Worm (Caenorhabditis elegans) whole organism, L1 larva: ENCODE data around the gene romo-1.

Experiments
- C34B4.2 ChIP-seq: sonication (generic microtip); optimal IDR thresholded peaks from 2 replicates; lab custom pipeline; 2017; ENCODE audit warnings: mild to moderate bottlenecking, missing genetic modification characterization, missing compliant biosample characterization
- F16B12.6 ChIP-seq: fragments of 150-350 bp; optimal IDR thresholded peaks from 2 replicates; lab custom pipeline; 2014; ENCODE audit warnings: missing biosample characterization, missing genetic modification characterization
- Y116A8C.19 ChIP-seq: sonication (generic microtip); optimal IDR thresholded peaks from 2 replicates; lab custom pipeline; 2016; ENCODE audit warnings: missing compliant biosample characterization, missing genetic modification characterization, borderline replicate concordance
- ceh-8 ChIP-seq: fragments of 200-800 bp; sonication (Bioruptor generic); optimal IDR thresholded peaks from 2 replicates; lab custom pipeline; 2018; ENCODE audit warnings: mild to moderate bottlenecking, missing genetic modification characterization, moderate library complexity, missing compliant biosample characterization
- ceh-82 ChIP-seq, 3 experiments: fragments of 150-350 bp in 1 of 3; sonication (generic microtip) in 2 of 3; optimal IDR thresholded peaks; 2 replicates each; lab custom pipeline; 2014 to 2017; ENCODE audit warnings: missing biosample characterization in 3 of 3, missing genetic modification characterization in 3 of 3
- dpl-1 ChIP-seq, 3 experiments: fragments of 150-350 bp in 2 of 3; sonication (generic microtip) in 1 of 3; optimal IDR thresholded peaks; 2 replicates each; lab custom pipeline; 2014 to 2017; ENCODE audit warnings: missing biosample characterization in 3 of 3, missing genetic modification characterization in 3 of 3, missing genetic modification reagents in 3 of 3
- efl-1 ChIP-seq, 4 experiments: fragments of 150-350 bp; optimal IDR thresholded peaks in 3 of 4; peaks in 1 of 4; 1 replicate in 1 of 4; 2 replicates in 3 of 4; lab custom pipeline; 2014; ENCODE audit warnings: missing biosample characterization in 2 of 4, missing genetic modification characterization in 2 of 4, missing genetic modification reagents in 2 of 4
- elt-2 ChIP-seq: sonication (generic microtip); optimal IDR thresholded peaks from 2 replicates; lab custom pipeline; 2016; ENCODE audit warnings: missing genetic modification characterization, mild to moderate bottlenecking, inconsistent platforms, missing compliant biosample characterization, missing genetic modification reagents
- fkh-8 ChIP-seq: sonication (generic microtip); optimal IDR thresholded peaks from 2 replicates; lab custom pipeline; 2016; ENCODE audit warnings: mild to moderate bottlenecking, missing genetic modification characterization, missing compliant biosample characterization
- fos-1 ChIP-seq: fragments of 150-350 bp; optimal IDR thresholded peaks from 2 replicates; lab custom pipeline; 2014; ENCODE audit warnings: missing biosample characterization, missing genetic modification characterization
- grh-1 ChIP-seq: fragments of 200-800 bp; sonication (Bioruptor generic); IDR thresholded peaks from 2 replicates; pipeline ENCODE4 v1.3.6; 2022; ENCODE audit warnings: missing genetic modification reagents, missing genetic modification characterization, missing compliant biosample characterization
- hpl-2 ChIP-seq: fragments of 150-350 bp; optimal IDR thresholded peaks from 2 replicates; lab custom pipeline; 2014; ENCODE audit warnings: missing biosample characterization, missing genetic modification reagents, missing genetic modification characterization
- irx-1 ChIP-seq: sonication (generic microtip); optimal IDR thresholded peaks from 2 replicates; lab custom pipeline; 2016; ENCODE audit warnings: missing genetic modification characterization, missing compliant biosample characterization
- jun-1 ChIP-seq: fragments of 150-350 bp; optimal IDR thresholded peaks from 2 replicates; lab custom pipeline; 2014; ENCODE audit warnings: missing biosample characterization, missing genetic modification reagents, missing genetic modification characterization
- lin-14 ChIP-seq: fragments of 200-800 bp; sonication (Bioruptor generic); optimal IDR thresholded peaks from 2 replicates; lab custom pipeline; 2018; ENCODE audit warnings: mild to moderate bottlenecking, missing genetic modification characterization, moderate library complexity, missing compliant biosample characterization
- lin-15B ChIP-seq: fragments of 150-350 bp; sonication (generic microtip); optimal IDR thresholded peaks from 3 replicates; lab custom pipeline; 2014; ENCODE audit warnings: missing biosample characterization, missing genetic modification characterization
- lin-35 ChIP-seq, 2 experiments: fragments of 150-350 bp; optimal IDR thresholded peaks; 2 replicates each; lab custom pipeline; 2014; ENCODE audit warnings: missing biosample characterization in 2 of 2, missing genetic modification characterization in 2 of 2, missing genetic modification reagents in 2 of 2
- lin-39 ChIP-seq: fragments of 150-350 bp; optimal IDR thresholded peaks from 2 replicates; lab custom pipeline; 2014; ENCODE audit warnings: missing biosample characterization, missing genetic modification reagents, missing genetic modification characterization
- lir-3 ChIP-seq: sonication (generic microtip); optimal IDR thresholded peaks from 2 replicates; lab custom pipeline; 2016; ENCODE audit warnings: mild to moderate bottlenecking, missing genetic modification characterization, moderate library complexity, missing compliant biosample characterization; ENCODE audit not compliant: poor library complexity
- mab-9 ChIP-seq: fragments of 200-800 bp; sonication (Bioruptor generic); IDR thresholded peaks from 2 replicates; pipeline ENCODE4 v1.3.6; 2022; ENCODE audit warnings: missing genetic modification reagents, missing genetic modification characterization, missing compliant biosample characterization
- mdl-1 ChIP-seq, 2 experiments: fragments of 150-350 bp; optimal IDR thresholded peaks; 2 replicates each; lab custom pipeline; 2014 to 2017; ENCODE audit warnings: missing biosample characterization in 2 of 2, missing genetic modification characterization in 2 of 2, inconsistent platforms in 1 of 2
- mep-1 ChIP-seq: fragments of 150-350 bp; optimal IDR thresholded peaks from 2 replicates; lab custom pipeline; 2014; ENCODE audit warnings: missing biosample characterization, missing genetic modification characterization
- nhr-12 ChIP-seq: sonication (generic microtip); optimal IDR thresholded peaks from 2 replicates; lab custom pipeline; 2017; ENCODE audit warnings: missing biosample characterization, missing genetic modification characterization
- nhr-19 ChIP-seq: fragments of 200-800 bp; sonication (Bioruptor generic); conservative IDR thresholded peaks from 2 replicates; pipeline ENCODE4 v1.3.6; 2022; ENCODE audit warnings: missing genetic modification characterization, missing compliant biosample characterization
- nhr-76 ChIP-seq: sonication (generic microtip); optimal IDR thresholded peaks from 2 replicates; lab custom pipeline; 2017; ENCODE audit warnings: missing biosample characterization, missing genetic modification characterization
- nhr-84 ChIP-seq: sonication (generic microtip); optimal IDR thresholded peaks from 2 replicates; lab custom pipeline; 2017; ENCODE audit warnings: missing biosample characterization, missing genetic modification characterization
- nhr-90 ChIP-seq: sonication (generic microtip); optimal IDR thresholded peaks from 2 replicates; lab custom pipeline; 2016; ENCODE audit warnings: mild to moderate bottlenecking, missing genetic modification characterization, missing compliant biosample characterization; ENCODE audit not compliant: poor library complexity
- pag-3 ChIP-seq: sonication (generic microtip); optimal IDR thresholded peaks from 2 replicates; lab custom pipeline; 2017; ENCODE audit warnings: missing genetic modification characterization, mild to moderate bottlenecking, missing compliant biosample characterization, antibody characterized with exemption, borderline replicate concordance; ENCODE audit not compliant: insufficient read depth
- rnt-1 ChIP-seq: sonication (generic microtip); optimal IDR thresholded peaks from 2 replicates; lab custom pipeline; 2016; ENCODE audit warnings: mild to moderate bottlenecking, missing genetic modification characterization, moderate library complexity, missing compliant biosample characterization
- sup-37 ChIP-seq: fragments of 200-800 bp; sonication (Bioruptor generic); optimal IDR thresholded peaks from 2 replicates; lab custom pipeline; 2018; ENCODE audit warnings: mild to moderate bottlenecking, missing genetic modification characterization, missing compliant biosample characterization
- swsn-7 ChIP-seq: sonication (generic microtip); optimal IDR thresholded peaks from 2 replicates; lab custom pipeline; 2016; ENCODE audit warnings: missing genetic modification characterization, missing compliant biosample characterization
- tlp-1 ChIP-seq: fragments of 150-350 bp; optimal IDR thresholded peaks from 2 replicates; lab custom pipeline; 2014; ENCODE audit warnings: missing biosample characterization, missing genetic modification characterization
- unc-98 ChIP-seq: fragments of 200-800 bp; sonication (Bioruptor generic); IDR thresholded peaks from 2 replicates; pipeline ENCODE4 v1.3.6; 2022; ENCODE audit warnings: missing genetic modification characterization, missing compliant biosample characterization
- xbp-1 ChIP-seq: sonication (generic microtip); optimal IDR thresholded peaks from 2 replicates; lab custom pipeline; 2016; ENCODE audit warnings: missing genetic modification characterization, missing compliant biosample characterization
- zag-1 ChIP-seq: fragments of 150-350 bp; optimal IDR thresholded peaks from 2 replicates; lab custom pipeline; 2014; ENCODE audit warnings: missing biosample characterization, missing genetic modification characterization
- ztf-11 ChIP-seq, 2 experiments: sonication (generic microtip); optimal IDR thresholded peaks; 2 replicates each; lab custom pipeline; 2016 to 2017; ENCODE audit warnings: missing genetic modification characterization in 2 of 2, missing biosample characterization in 1 of 2, missing compliant biosample characterization in 1 of 2
- ztf-4 ChIP-seq: fragments of 150-350 bp; optimal IDR thresholded peaks from 2 replicates; lab custom pipeline; 2014; ENCODE audit warnings: missing biosample characterization, missing genetic modification characterization

The romo-1 gene

DNA sequence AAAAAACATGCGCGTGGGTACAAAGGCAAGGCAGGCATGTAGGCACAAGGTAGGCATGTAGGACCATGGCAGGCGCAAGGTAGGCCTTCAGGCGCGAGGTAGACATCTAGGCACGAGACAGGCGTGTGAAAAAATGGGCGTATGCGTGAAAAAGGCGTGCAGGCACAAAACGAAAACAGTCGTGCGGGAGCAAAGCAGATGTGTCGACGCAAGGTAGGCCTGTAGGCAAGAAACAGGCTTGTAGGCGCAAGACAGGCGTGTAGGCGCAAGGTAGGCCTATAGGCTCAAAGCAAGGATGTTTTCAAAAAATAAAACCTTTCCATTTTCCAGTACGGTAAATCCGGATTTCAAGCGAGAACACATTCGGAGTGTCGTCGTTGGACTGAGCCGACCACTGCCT lies 41.0 kb upstream of the romo-1 start:
- TF ChIP-seq irx-1 (tag; lab: Kevin White, UChicago): no peak
- no peak for TF ChIP-seq F16B12.6 (tag; lab: Kevin White, UChicago)
- TF ChIP-seq ztf-4: no peak

DNA sequence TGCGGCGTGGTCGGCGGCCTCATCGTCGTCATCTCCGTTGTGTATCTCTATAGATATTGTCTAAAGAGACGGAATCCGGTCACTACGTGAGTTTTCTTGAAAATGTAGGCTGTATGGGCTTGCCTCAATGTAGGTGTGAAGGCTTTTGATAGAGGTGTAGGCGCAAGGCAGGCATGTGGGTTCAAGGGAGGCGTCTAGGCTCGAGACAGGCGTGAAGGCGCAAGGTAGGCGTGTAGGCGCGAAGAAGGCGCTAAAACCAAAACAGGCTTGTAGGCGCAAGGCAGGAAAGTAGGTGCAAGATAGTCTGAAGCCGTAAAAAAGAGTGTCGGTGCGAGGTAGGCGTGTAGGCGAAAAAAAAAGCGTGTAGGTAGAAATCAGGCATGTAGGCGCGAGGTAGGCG lies 40.5 kb upstream of the romo-1 start:
- no peak for TF ChIP-seq tlp-1 (tag; lab: Kevin White, UChicago)
- TF ChIP-seq sup-37 (GFP tag; lab: Kevin White, UChicago): no peak
- TF ChIP-seq hpl-2 (GFP tag; lab: Kevin White, UChicago): no peak
- TF ChIP-seq mab-9: no peak
- TF ChIP-seq lin-15B (tag; lab: Kevin White, UChicago): no peak
- no peak for TF ChIP-seq grh-1
- TF ChIP-seq lin-39 (tag; lab: Kevin White, UChicago): no peak
- no peak for TF ChIP-seq mdl-1 (tag; optimal IDR thresholded peaks at IDR 0.05; lab: Kevin White, UChicago)
- TF ChIP-seq zag-1: no peak
- TF ChIP-seq ceh-8 (GFP tag; lab: Kevin White, UChicago): no peak
- no peak for TF ChIP-seq nhr-12 (tag; lab: Kevin White, UChicago)
- no peak for TF ChIP-seq nhr-76 (tag; lab: Kevin White, UChicago)
- no peak for TF ChIP-seq rnt-1 (tag; lab: Kevin White, UChicago)
- no peak for TF ChIP-seq ztf-4
- no peak for TF ChIP-seq Y116A8C.19 (tag; lab: Kevin White, UChicago)
- TF ChIP-seq lin-14 (GFP tag; lab: Kevin White, UChicago): no peak
- TF ChIP-seq dpl-1 (GFP tag; optimal IDR thresholded peaks at IDR 0.05; lab: Kevin White, UChicago): no peak
- TF ChIP-seq nhr-19 (GFP tag; lab: Robert Waterston, UW): no peak
- TF ChIP-seq elt-2 (tag; lab: Kevin White, UChicago): no peak

DNA sequence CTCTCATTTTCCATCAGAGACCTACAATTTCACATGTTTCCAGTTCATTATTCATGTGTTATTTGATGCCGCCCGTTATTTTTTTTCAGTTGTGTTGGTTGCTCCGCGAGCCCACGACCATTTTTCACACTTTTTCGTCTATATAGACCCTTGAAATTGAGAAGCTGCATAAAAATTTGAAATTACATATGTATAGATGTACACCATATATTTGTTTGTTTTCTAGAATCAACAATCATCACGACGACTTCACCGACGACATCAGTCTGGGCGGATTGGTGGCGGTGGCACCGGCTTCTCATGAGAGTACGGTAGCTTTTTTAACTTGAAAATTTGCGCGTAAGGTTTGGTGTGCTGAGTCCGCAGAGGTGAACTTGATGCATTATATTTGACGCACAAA lies 33.1 kb upstream of the romo-1 start, which contains the start of gene Y48C3A.5:
Gene Y48C3A.5, plus strand, starts transcription at position 301 of the 400 bp plus-strand sequence.
- TF ChIP-seq fos-1 (tag; lab: Kevin White, UChicago) (no peak), mep-1 (no peak), lir-3 (tag; lab: Kevin White, UChicago) (no peak), swsn-7 (tag; lab: Kevin White, UChicago) (no peak), ceh-82 (tag; optimal IDR thresholded peaks at IDR 0.05; lab: Kevin White, UChicago) (no peak), C34B4.2 (tag; lab: Kevin White, UChicago) (no peak), unc-98 (no peak), ceh-8 (GFP tag; lab: Kevin White, UChicago) (no peak), ztf-11 (tag; optimal IDR thresholded peaks at IDR 0.05; lab: Kevin White, UChicago) (no peak), jun-1 (tag; lab: Kevin White, UChicago) (no peak), lin-35 (GFP tag; optimal IDR thresholded peaks at IDR 0.05; lab: Kevin White, UChicago) (no peak), fkh-8 (tag; lab: Kevin White, UChicago) (no peak), pag-3 (tag; lab: Kevin White, UChicago) (no peak), nhr-84 (tag; lab: Kevin White, UChicago) (no peak), nhr-90 (tag; lab: Kevin White, UChicago) (no peak), efl-1 (optimal IDR thresholded peaks at IDR 0.05; lab: Kevin White, UChicago) (no peak), efl-1 (GFP tag; optimal IDR thresholded peaks at IDR 0.05 in 1 of 2; lab: Kevin White, UChicago) (no peak), elt-2 (tag; lab: Kevin White, UChicago) (no peak), xbp-1 (tag; lab: Kevin White, UChicago) (no peak)
- TF ChIP-seq, all 84 proteins: peak for 0
